Worm (Caenorhabditis elegans) whole organism, late embryonic: ENCODE results near the gene F23A7.4.
A peak's percentile ranks its signal among the peaks of the same experiment; 100 is the strongest.

Experiments used
- Y22D7AL.16 ChIP-seq: sonication (generic microtip); optimal IDR thresholded peaks from 2 replicates; lab custom pipeline; 2016; ENCODE audit warnings: missing genetic modification characterization, missing compliant biosample characterization
- ceh-45 ChIP-seq: fragments of 200-800 bp; sonication (Bioruptor generic); IDR thresholded peaks from 2 replicates; pipeline ENCODE4 v1.3.6; 2022; ENCODE audit warnings: missing genetic modification reagents, missing genetic modification characterization, missing compliant biosample characterization
- elt-2 ChIP-seq: sonication (generic microtip); optimal IDR thresholded peaks from 2 replicates; lab custom pipeline; 2016; ENCODE audit warnings: missing genetic modification reagents, missing genetic modification characterization, missing compliant biosample characterization
- fkh-10 ChIP-seq: fragments of 150-350 bp; optimal IDR thresholded peaks from 2 replicates; lab custom pipeline; 2014; ENCODE audit warnings: missing biosample characterization, missing genetic modification reagents, missing genetic modification characterization
- hlh-30 ChIP-seq: sonication (generic microtip); optimal IDR thresholded peaks from 2 replicates; lab custom pipeline; 2017; ENCODE audit warnings: antibody characterized with exemption, missing genetic modification characterization, missing compliant biosample characterization; ENCODE audit not compliant: insufficient read depth
- nfya-1 ChIP-seq: sonication (generic microtip); optimal IDR thresholded peaks from 2 replicates; lab custom pipeline; 2017; ENCODE audit warnings: missing genetic modification characterization, mild to moderate bottlenecking, missing compliant biosample characterization, antibody characterized with exemption, moderate library complexity
- odd-2 ChIP-seq: sonication (generic microtip); optimal IDR thresholded peaks from 2 replicates; lab custom pipeline; 2017; ENCODE audit warnings: antibody characterized with exemption, mild to moderate bottlenecking, missing genetic modification characterization, missing compliant biosample characterization
- pha-4 ChIP-seq: fragments of 150-350 bp; optimal IDR thresholded peaks from 2 replicates; lab custom pipeline; 2018; ENCODE audit warnings: missing biosample characterization, missing genetic modification reagents, missing genetic modification characterization
- pqm-1 ChIP-seq: sonication (generic microtip); optimal IDR thresholded peaks from 2 replicates; lab custom pipeline; 2016; ENCODE audit warnings: missing genetic modification characterization, missing compliant biosample characterization
- tbx-2 ChIP-seq: sonication (generic microtip); optimal IDR thresholded peaks from 2 replicates; lab custom pipeline; 2016; ENCODE audit warnings: missing genetic modification characterization, missing compliant biosample characterization

DNA sequence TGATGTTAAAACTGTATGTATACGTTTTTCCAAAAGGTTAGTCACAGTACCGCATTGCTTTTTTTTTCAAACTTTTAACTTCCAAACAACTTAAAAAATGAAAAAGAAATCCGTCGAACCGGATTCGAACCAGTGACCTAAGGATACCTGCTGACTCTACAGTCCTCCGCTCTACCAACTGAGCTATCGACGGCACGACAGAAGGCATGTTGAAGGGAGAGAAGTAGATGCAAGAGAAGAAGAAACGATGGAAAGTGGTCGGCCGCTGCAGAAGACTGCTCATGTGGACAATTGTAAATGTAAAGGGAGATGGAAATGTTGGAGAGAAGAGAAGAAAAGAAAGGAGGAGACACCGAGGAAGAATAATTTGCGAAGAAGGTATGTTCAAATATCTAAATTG lies 2.7 kb upstream of the F23A7.4 start:
- TF ChIP-seq fkh-10 (peak; percentile 71), ceh-45 (peak; percentile 80), pha-4 (no peak), hlh-30 (tag; lab: Kevin White, UChicago) (peak; percentile 74), elt-2 (peak; percentile 92), tbx-2 (tag; lab: Kevin White, UChicago) (peak; percentile 80), odd-2 (tag; lab: Kevin White, UChicago) (no peak), Y22D7AL.16 (tag; lab: Kevin White, UChicago) (peak; percentile 79), nfya-1 (tag; lab: Kevin White, UChicago) (peak; percentile 83), pqm-1 (tag; lab: Kevin White, UChicago) (peak; percentile 67)
